Worm (Caenorhabditis elegans): ENCODE results near the gene saeg-1.

saeg-1 gene

DNA sequence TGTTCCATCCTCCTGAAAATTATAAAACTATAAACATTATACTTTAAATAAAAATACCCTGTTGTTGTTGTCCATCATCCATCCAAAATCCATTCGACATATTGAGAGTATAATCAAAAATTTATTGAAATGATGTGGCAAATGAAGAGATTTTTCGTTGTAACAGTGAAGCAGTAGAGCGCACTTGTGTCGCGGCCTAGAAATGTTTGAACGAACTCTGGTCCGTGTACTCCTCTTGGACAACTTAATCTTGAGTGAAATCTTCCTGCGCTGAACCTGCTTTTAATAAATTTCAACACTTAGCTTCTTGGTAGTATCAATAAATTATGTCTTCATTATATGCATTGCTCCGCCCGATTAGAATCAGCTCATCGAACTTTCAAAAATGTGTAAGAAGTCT, 29.1 kb upstream of the saeg-1 start, which contains the start of the genes F32D8.14 and F32D8.5 (continued):
- TF ChIP-seq nhr-28 (tag; optimal IDR thresholded peaks at IDR 0.05) = no peak
- peak; percentile 46; the same call in 1 of the 2 replicates for TF ChIP-seq mab-9 (GFP tag; IDR thresholded peaks at IDR 0.05)
- TF ChIP-seq ceh-90 (tag; optimal IDR thresholded peaks at IDR 0.05) = peak; percentile 88
- peak; percentile 56 to 84 (median 76) for TF ChIP-seq ceh-82 (tag; optimal IDR thresholded peaks at IDR 0.05)
- TF ChIP-seq lin-15B (tag; optimal IDR thresholded peaks at IDR 0.05) = peak; percentile 84
- TF ChIP-seq nhr-90 (tag; optimal IDR thresholded peaks at IDR 0.05; ENCODE audit: poor library complexity) = peak; percentile 88
- peak; percentile 4 for TF ChIP-seq aly-2 (tag; optimal IDR thresholded peaks at IDR 0.05)
- no peak for TF ChIP-seq aha-1 (tag; optimal IDR thresholded peaks at IDR 0.05)
- peak; percentile 79 for TF ChIP-seq pax-3 (tag; optimal IDR thresholded peaks at IDR 0.05)
- TF ChIP-seq unc-86 (tag; optimal IDR thresholded peaks at IDR 0.05) = peak; percentile 84
- TF ChIP-seq ama-1 (optimal IDR thresholded peaks at IDR 0.05) = no peak
- peak; percentile 88 for TF ChIP-seq C16A3.4 (tag; optimal IDR thresholded peaks at IDR 0.05)
- no peak for TF ChIP-seq mef-2 (tag; optimal IDR thresholded peaks at IDR 0.05)
- no peak for TF ChIP-seq ceh-63 (GFP tag; optimal IDR thresholded peaks at IDR 0.05)
- TF ChIP-seq elt-2 (tag; optimal IDR thresholded peaks at IDR 0.05) = peak; percentile 53
- TF ChIP-seq ztf-11 (tag; optimal IDR thresholded peaks at IDR 0.05) = peak in 1 of 2 experiments; percentile 86
- TF ChIP-seq efl-3 (GFP tag; optimal IDR thresholded peaks at IDR 0.05) = no peak
- TF ChIP-seq nhr-76 (tag; optimal IDR thresholded peaks at IDR 0.05) = no peak
- TF ChIP-seq sptf-1 (tag; optimal IDR thresholded peaks at IDR 0.05) = no peak
- TF ChIP-seq rnt-1 (tag; optimal IDR thresholded peaks at IDR 0.05) = peak; percentile 98
- TF ChIP-seq blmp-1 (tag; optimal IDR thresholded peaks at IDR 0.05) = peak; percentile 68
- no peak for TF ChIP-seq lin-39 (tag; optimal IDR thresholded peaks at IDR 0.05)
- TF ChIP-seq nhr-12 (tag; optimal IDR thresholded peaks at IDR 0.05) = no peak
- TF ChIP-seq alr-1 (tag; optimal IDR thresholded peaks at IDR 0.05; ENCODE audit: borderline replicate concordance) = no peak
- TF ChIP-seq pag-3 (tag; optimal IDR thresholded peaks at IDR 0.05; ENCODE audit: borderline replicate concordance, insufficient read depth) = no peak
- no peak for TF ChIP-seq nhr-84 (tag; optimal IDR thresholded peaks at IDR 0.05)
- TF ChIP-seq unc-98 (GFP tag; IDR thresholded peaks at IDR 0.05) = peak; percentile 33; the same call in 1 of the 2 replicates
- peak; percentile 87 to 89 for TF ChIP-seq lsy-2 (tag; optimal IDR thresholded peaks at IDR 0.05)
- peak; percentile 93 for TF ChIP-seq nhr-85 (tag)
- peak; percentile 88 for TF ChIP-seq xbp-1 (tag; optimal IDR thresholded peaks at IDR 0.05)
- peak; percentile 93 for TF ChIP-seq lin-14 (GFP tag; optimal IDR thresholded peaks at IDR 0.05)
- peak; percentile 91 for TF ChIP-seq swsn-7 (tag; optimal IDR thresholded peaks at IDR 0.05)
- peak; percentile 90 for TF ChIP-seq irx-1 (tag; optimal IDR thresholded peaks at IDR 0.05)
- no peak for TF ChIP-seq unc-62 (GFP tag; optimal IDR thresholded peaks at IDR 0.05)
- peak; percentile 9 for TF ChIP-seq zip-4 (GFP tag; optimal IDR thresholded peaks at IDR 0.05)
- TF ChIP-seq vab-15 (tag; optimal IDR thresholded peaks at IDR 0.05) = peak; percentile 61
- peak; percentile 85 for TF ChIP-seq sox-4 (tag; optimal IDR thresholded peaks at IDR 0.05)
- peak in 1 of 6 experiments; percentile 77 for TF ChIP-seq elt-3 (tag; optimal IDR thresholded peaks at IDR 0.05)
- TF ChIP-seq F16B12.6 (tag; optimal IDR thresholded peaks at IDR 0.05) = no peak
- no peak for TF ChIP-seq nhr-11 (tag; optimal IDR thresholded peaks at IDR 0.05)
- TF ChIP-seq pqm-1 (tag; optimal IDR thresholded peaks at IDR 0.05) = no peak
- peak; percentile 85 to 88 for TF ChIP-seq lin-35 (GFP tag; optimal IDR thresholded peaks at IDR 0.05)
- TF ChIP-seq egl-27 (tag; optimal IDR thresholded peaks at IDR 0.05) = no peak
- TF ChIP-seq fkh-4 (tag; optimal IDR thresholded peaks at IDR 0.05; ENCODE audit: borderline replicate concordance) = peak; percentile 80
- peak; percentile 85 for TF ChIP-seq egl-13 (tag; optimal IDR thresholded peaks at IDR 0.05)
- peak; percentile 86 for TF ChIP-seq nhr-19 (GFP tag; conservative IDR thresholded peaks at IDR 0.05)
- peak; percentile 42 for TF ChIP-seq fos-1 (tag; optimal IDR thresholded peaks at IDR 0.05)
- no peak for TF ChIP-seq fkh-10 (GFP tag; optimal IDR thresholded peaks at IDR 0.05)
- TF ChIP-seq mdl-1 (tag; optimal IDR thresholded peaks at IDR 0.05) = peak in 1 of 2 experiments; percentile 72
- peak; percentile 56 for TF ChIP-seq jun-1 (tag; optimal IDR thresholded peaks at IDR 0.05)
- peak; percentile 83 to 87 for TF ChIP-seq efl-1 (optimal IDR thresholded peaks at IDR 0.05)
- peak; percentile 82 to 98 for TF ChIP-seq efl-1 (GFP tag; optimal IDR thresholded peaks at IDR 0.05 in 1 of 2)
- TF ChIP-seq nhr-71 (tag; optimal IDR thresholded peaks at IDR 0.05) = peak; percentile 94
